Fruit fly (Drosophila melanogaster) whole organism, prepupa: Measurements from ENCODE around the gene srp.

Experiments used
- Blimp-1 ChIP-seq: fragments of 200-800 bp; sonication (Bioruptor generic); optimal IDR thresholded peaks from 3 replicates; lab custom pipeline; 2017; ENCODE audit warnings: missing biosample characterization, missing genetic modification characterization, mild to moderate bottlenecking, moderate library complexity, missing genetic modification reagents
- CG10631 ChIP-seq: fragments of 200-800 bp; sonication (Bioruptor generic); optimal IDR thresholded peaks from 2 replicates; lab custom pipeline; 2016; ENCODE audit warnings: missing biosample characterization, missing genetic modification characterization
- CG10669 ChIP-seq: fragments of 200-800 bp; sonication (Bioruptor generic); optimal IDR thresholded peaks from 3 replicates; lab custom pipeline; 2018; ENCODE audit warnings: missing biosample characterization, mild to moderate bottlenecking, missing genetic modification characterization, moderate library complexity
- CG11294 ChIP-seq: fragments of 200-800 bp; sonication (Bioruptor generic); IDR thresholded peaks from 2 replicates; pipeline ENCODE4 v1.3.6; 2022; ENCODE audit warnings: missing biosample characterization, missing genetic modification characterization
- CG11762 ChIP-seq: fragments of 200-800 bp; sonication (Bioruptor generic); optimal IDR thresholded peaks from 3 replicates; lab custom pipeline; 2016; ENCODE audit warnings: missing biosample characterization, missing genetic modification characterization; ENCODE audit not compliant: insufficient read depth
- CG15336 ChIP-seq: fragments of 200-800 bp; sonication (Bioruptor generic); IDR thresholded peaks from 2 replicates; pipeline ENCODE4 v1.3.6; 2022; ENCODE audit warnings: missing biosample characterization, missing genetic modification characterization
- CG1621 ChIP-seq: fragments of 200-800 bp; sonication (Bioruptor generic); optimal IDR thresholded peaks from 3 replicates; lab custom pipeline; 2018; ENCODE audit warnings: missing biosample characterization, mild to moderate bottlenecking, missing genetic modification characterization
- CG16779 ChIP-seq: fragments of 200-800 bp; sonication (Bioruptor generic); optimal IDR thresholded peaks from 3 replicates; lab custom pipeline; 2017; ENCODE audit warnings: missing biosample characterization, mild to moderate bottlenecking, missing genetic modification characterization
- CG3032 ChIP-seq: fragments of 200-800 bp; optimal IDR thresholded peaks from 2 replicates; lab custom pipeline; 2019; ENCODE audit warnings: missing biosample characterization, mild to moderate bottlenecking, missing genetic modification characterization, moderate library complexity
- CG31627 ChIP-seq: fragments of 200-800 bp; sonication (Bioruptor generic); optimal IDR thresholded peaks from 3 replicates; lab custom pipeline; 2016; ENCODE audit warnings: missing biosample characterization, missing genetic modification characterization
- CG32006 ChIP-seq: fragments of 200-800 bp; sonication (Bioruptor generic); optimal IDR thresholded peaks from 3 replicates; lab custom pipeline; 2017; ENCODE audit warnings: missing biosample characterization, mild to moderate bottlenecking, missing genetic modification characterization
- CG34406 ChIP-seq: fragments of 200-800 bp; sonication (Bioruptor generic); optimal IDR thresholded peaks from 3 replicates; lab custom pipeline; 2016; ENCODE audit warnings: missing biosample characterization, missing genetic modification characterization
- CG3919 ChIP-seq: fragments of 200-800 bp; sonication (Bioruptor generic); optimal IDR thresholded peaks from 3 replicates; lab custom pipeline; 2016; ENCODE audit warnings: missing biosample characterization, missing genetic modification characterization
- CG4318 ChIP-seq: fragments of 200-800 bp; sonication (Bioruptor generic); optimal IDR thresholded peaks from 3 replicates; lab custom pipeline; 2017; ENCODE audit warnings: missing biosample characterization, mild to moderate bottlenecking, missing genetic modification characterization
- CG6163 ChIP-seq: fragments of 200-800 bp; sonication (Bioruptor generic); IDR thresholded peaks from 3 replicates; pipeline ENCODE4 v1.3.6; 2022; ENCODE audit warnings: missing biosample characterization, missing genetic modification characterization
- CG6792 ChIP-seq: fragments of 200-800 bp; sonication (Bioruptor generic); optimal IDR thresholded peaks from 3 replicates; lab custom pipeline; 2016; ENCODE audit warnings: missing biosample characterization, missing genetic modification characterization
- CG6808 ChIP-seq: fragments of 200-800 bp; sonication (Bioruptor generic); optimal IDR thresholded peaks from 3 replicates; lab custom pipeline; 2017; ENCODE audit warnings: missing biosample characterization, missing genetic modification characterization, mild to moderate bottlenecking, moderate library complexity, missing genetic modification reagents
- CG6854 ChIP-seq: fragments of 200-800 bp; sonication (Bioruptor generic); optimal IDR thresholded peaks from 2 replicates; lab custom pipeline; 2017; ENCODE audit warnings: missing biosample characterization, mild to moderate bottlenecking, missing genetic modification characterization
- CG7368 ChIP-seq: fragments of 200-800 bp; sonication (Bioruptor generic); optimal IDR thresholded peaks from 3 replicates; lab custom pipeline; 2016; ENCODE audit warnings: missing biosample characterization, missing genetic modification characterization
- CG8119 ChIP-seq: fragments of 200-800 bp; sonication (Bioruptor generic); IDR thresholded peaks from 3 replicates; pipeline ENCODE4 v1.3.6; 2022; ENCODE audit warnings: missing biosample characterization, missing genetic modification characterization
- CG8319 ChIP-seq: fragments of 200-800 bp; sonication (Bioruptor generic); optimal IDR thresholded peaks from 3 replicates; lab custom pipeline; 2016; ENCODE audit warnings: missing biosample characterization, missing genetic modification characterization
- CG8632 ChIP-seq: fragments of 200-800 bp; sonication (Bioruptor generic); optimal IDR thresholded peaks from 3 replicates; lab custom pipeline; 2016; ENCODE audit warnings: missing biosample characterization, missing genetic modification characterization
- CG9139 ChIP-seq: fragments of 200-800 bp; sonication (Bioruptor generic); optimal IDR thresholded peaks from 3 replicates; lab custom pipeline; 2017; ENCODE audit warnings: missing biosample characterization, mild to moderate bottlenecking, missing genetic modification characterization
- Eip75B ChIP-seq: fragments of 200-800 bp; sonication (Bioruptor generic); optimal IDR thresholded peaks from 3 replicates; lab custom pipeline; 2016; ENCODE audit warnings: missing biosample characterization, missing genetic modification characterization
- Eip93F ChIP-seq: fragments of 200-800 bp; sonication (Bioruptor generic); optimal IDR thresholded peaks from 2 replicates; lab custom pipeline; 2016; ENCODE audit warnings: missing biosample characterization, mild to moderate bottlenecking, missing genetic modification characterization
- Ets21C ChIP-seq: fragments of 200-800 bp; sonication (Bioruptor generic); optimal IDR thresholded peaks from 3 replicates; lab custom pipeline; 2016; ENCODE audit warnings: missing biosample characterization, missing genetic modification characterization
- Ets96B ChIP-seq: fragments of 200-800 bp; optimal IDR thresholded peaks from 2 replicates; lab custom pipeline; 2019; ENCODE audit warnings: missing biosample characterization, mild to moderate bottlenecking, missing genetic modification characterization, moderate library complexity
- Hr38 ChIP-seq: sonication (Bioruptor generic); optimal IDR thresholded peaks from 2 replicates; lab custom pipeline; 2016; ENCODE audit warnings: missing biosample characterization, missing genetic modification characterization
- Hr39 ChIP-seq: fragments of 200-800 bp; sonication (Bioruptor generic); optimal IDR thresholded peaks from 2 replicates; lab custom pipeline; 2016; ENCODE audit warnings: missing biosample characterization, missing genetic modification characterization
- Hr4 ChIP-seq: fragments of 200-800 bp; sonication (Bioruptor generic); optimal IDR thresholded peaks from 3 replicates; lab custom pipeline; 2016; ENCODE audit warnings: missing biosample characterization, missing genetic modification characterization
- Met ChIP-seq: fragments of 200-800 bp; sonication (Bioruptor generic); optimal IDR thresholded peaks from 3 replicates; lab custom pipeline; 2016; ENCODE audit warnings: missing biosample characterization, missing genetic modification characterization
- OdsH ChIP-seq: fragments of 200-800 bp; sonication (Bioruptor generic); optimal IDR thresholded peaks from 3 replicates; lab custom pipeline; 2016; ENCODE audit warnings: missing biosample characterization, missing genetic modification characterization
- Smox ChIP-seq: fragments of 200-800 bp; sonication (Bioruptor generic); optimal IDR thresholded peaks from 3 replicates; lab custom pipeline; 2016; ENCODE audit warnings: missing biosample characterization, missing genetic modification characterization
- Sox102F ChIP-seq: fragments of 200-800 bp; sonication (Bioruptor generic); optimal IDR thresholded peaks from 2 replicates; lab custom pipeline; 2016; ENCODE audit warnings: missing biosample characterization, mild to moderate bottlenecking, missing genetic modification characterization
- Sox14 ChIP-seq: fragments of 200-800 bp; sonication (Bioruptor generic); optimal IDR thresholded peaks from 3 replicates; lab custom pipeline; 2016; ENCODE audit warnings: missing biosample characterization, missing genetic modification characterization
- Sox15 ChIP-seq: fragments of 200-800 bp; sonication (Bioruptor generic); optimal IDR thresholded peaks from 3 replicates; lab custom pipeline; 2016; ENCODE audit warnings: missing biosample characterization, missing genetic modification characterization
- achi ChIP-seq: fragments of 200-800 bp; sonication (Bioruptor generic); optimal IDR thresholded peaks from 3 replicates; lab custom pipeline; 2016; ENCODE audit warnings: missing biosample characterization, missing genetic modification characterization
- cyc ChIP-seq: fragments of 200-800 bp; sonication (Bioruptor generic); optimal IDR thresholded peaks from 3 replicates; lab custom pipeline; 2016; ENCODE audit warnings: missing biosample characterization, missing genetic modification characterization
- dac ChIP-seq: fragments of 200-800 bp; sonication (Bioruptor generic); optimal IDR thresholded peaks from 2 replicates; lab custom pipeline; 2017; ENCODE audit warnings: missing biosample characterization, mild to moderate bottlenecking, missing genetic modification characterization
- dsx ChIP-seq: fragments of 200-800 bp; optimal IDR thresholded peaks from 3 replicates; lab custom pipeline; 2019; ENCODE audit warnings: missing biosample characterization, mild to moderate bottlenecking, missing genetic modification characterization, moderate library complexity; ENCODE audit not compliant: poor library complexity, severe bottlenecking
- eg ChIP-seq: fragments of 200-800 bp; sonication (Bioruptor generic); IDR thresholded peaks from 3 replicates; pipeline ENCODE4 v1.3.6; 2022; ENCODE audit warnings: missing biosample characterization, missing genetic modification characterization
- esn ChIP-seq: fragments of 200-800 bp; sonication (Bioruptor generic); optimal IDR thresholded peaks from 2 replicates; lab custom pipeline; 2016; ENCODE audit warnings: missing biosample characterization, mild to moderate bottlenecking, missing genetic modification characterization, moderate library complexity
- fd85E ChIP-seq: fragments of 200-800 bp; sonication (Bioruptor generic); optimal IDR thresholded peaks from 3 replicates; lab custom pipeline; 2016; ENCODE audit warnings: missing biosample characterization, missing genetic modification characterization
- fkh ChIP-seq: fragments of 200-800 bp; sonication (Bioruptor generic); optimal IDR thresholded peaks from 3 replicates; lab custom pipeline; 2017; ENCODE audit warnings: missing biosample characterization, mild to moderate bottlenecking, missing genetic modification characterization, moderate library complexity
- net ChIP-seq: fragments of 200-800 bp; sonication (Bioruptor generic); optimal IDR thresholded peaks from 3 replicates; lab custom pipeline; 2016; ENCODE audit warnings: missing biosample characterization, missing genetic modification characterization
- pdm3 ChIP-seq: fragments of 200-800 bp; sonication (Bioruptor generic); optimal IDR thresholded peaks from 3 replicates; lab custom pipeline; 2016; ENCODE audit warnings: missing biosample characterization, missing genetic modification characterization
- salr ChIP-seq, 2 experiments: fragments of 200-800 bp; sonication (Bioruptor generic); optimal IDR thresholded peaks; 3 replicates each; lab custom pipeline; 2016 to 2018; ENCODE audit warnings: missing biosample characterization in 2 of 2, missing genetic modification characterization in 2 of 2, mild to moderate bottlenecking in 1 of 2
- spab ChIP-seq: fragments of 200-800 bp; sonication (Bioruptor generic); optimal IDR thresholded peaks from 2 replicates; lab custom pipeline; 2017; ENCODE audit warnings: missing biosample characterization, mild to moderate bottlenecking, missing genetic modification characterization, missing genetic modification reagents
- ss ChIP-seq, 2 experiments: fragments of 200-800 bp; sonication (Bioruptor generic); optimal IDR thresholded peaks; 2 replicates in 1 of 2; 3 replicates in 1 of 2; lab custom pipeline; 2017 to 2018; ENCODE audit warnings: mild to moderate bottlenecking in 2 of 2, missing biosample characterization in 2 of 2, missing genetic modification characterization in 2 of 2, moderate library complexity in 1 of 2
- svp ChIP-seq: fragments of 200-800 bp; sonication (Bioruptor generic); peaks from one replicate; lab custom pipeline; 2016; ENCODE audit warnings: missing biosample characterization, missing genetic modification characterization
- topi ChIP-seq: fragments of 200-800 bp; sonication (Bioruptor generic); optimal IDR thresholded peaks from 3 replicates; lab custom pipeline; 2016; ENCODE audit warnings: missing biosample characterization, missing genetic modification characterization
- vri ChIP-seq: fragments of 200-800 bp; sonication (Bioruptor generic); optimal IDR thresholded peaks from 3 replicates; lab custom pipeline; 2016; ENCODE audit warnings: missing biosample characterization, mild to moderate bottlenecking, missing genetic modification characterization

srp gene

DNA sequence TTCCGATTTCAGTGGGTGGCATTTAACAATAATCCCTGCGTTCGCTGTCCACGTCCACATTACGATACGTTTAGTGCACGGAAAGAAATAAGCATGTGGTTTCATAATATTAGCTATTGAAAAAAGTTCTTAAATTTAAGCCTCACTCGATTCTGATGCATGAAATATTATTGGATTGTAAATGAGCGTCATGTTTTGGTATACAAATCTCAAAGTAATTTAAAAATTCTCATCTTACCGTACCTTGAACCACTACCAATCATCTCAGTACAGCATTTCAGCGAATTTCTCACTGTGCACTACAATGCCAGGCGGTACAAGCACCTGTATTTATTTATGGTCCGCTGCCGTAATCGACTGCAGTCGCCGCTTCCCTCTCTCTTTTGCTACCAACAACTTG lies 11.7 kb upstream of the srp start:
- TF ChIP-seq Smox (peak; percentile 79), CG11762 (GFP tag; lab: Kevin White, UChicago) (peak; percentile 78), CG16779 (peak; percentile 40), CG6854 (GFP tag; lab: Kevin White, UChicago) (no peak), CG6163 (GFP tag; lab: Robert Waterston, UW) (no peak), CG11294 (no peak), CG32006 (GFP tag; lab: Kevin White, UChicago) (peak; percentile 88), esn (peak; percentile 78), achi (peak; percentile 86), topi (peak; percentile 75), salr (GFP tag; optimal IDR thresholded peaks at IDR 0.05; lab: Kevin White, UChicago) (peak; percentile 57 to 87), CG6792 (GFP tag; lab: Kevin White, UChicago) (peak; percentile 80), eg (no peak), pdm3 (GFP tag; lab: Kevin White, UChicago) (peak; percentile 87), CG10669 (GFP tag; lab: Kevin White, UChicago) (no peak), Hr38 (GFP tag; lab: Kevin White, UChicago) (peak; percentile 47), Hr4 (peak; percentile 90), Ets21C (GFP tag; lab: Kevin White, UChicago) (peak; percentile 72), dsx (GFP tag; lab: Kevin White, UChicago) (no peak), vri (GFP tag; lab: Kevin White, UChicago) (peak; percentile 84), fkh (GFP tag; lab: Kevin White, UChicago) (no peak), fd85E (GFP tag; lab: Kevin White, UChicago) (peak; percentile 14), Met (peak; percentile 79), net (GFP tag; lab: Kevin White, UChicago) (peak; percentile 90), Ets96B (tag; lab: Kevin White, UChicago) (peak; percentile 77), Sox102F (GFP tag; lab: Kevin White, UChicago) (peak; percentile 78), Blimp-1 (GFP tag; lab: Kevin White, UChicago) (peak; percentile 29), CG9139 (no peak), Sox15 (GFP tag; lab: Kevin White, UChicago) (peak; percentile 74), CG8319 (peak; percentile 49), spab (GFP tag; lab: Kevin White, UChicago) (peak; percentile 60), CG3032 (tag; lab: Kevin White, UChicago) (peak; percentile 66), Hr39 (GFP tag; lab: Kevin White, UChicago) (peak; percentile 82), Eip93F (GFP tag; lab: Kevin White, UChicago) (no peak), dac (GFP tag; lab: Kevin White, UChicago) (peak; percentile 76), CG34406 (peak; percentile 78), cyc (GFP tag; lab: Kevin White, UChicago) (peak; percentile 73), CG6808 (peak; percentile 61), CG31627 (GFP tag; lab: Kevin White, UChicago) (peak; percentile 84), Eip75B (peak; percentile 79), CG4318 (GFP tag; lab: Kevin White, UChicago) (peak; percentile 75), svp (GFP tag; lab: Kevin White, UChicago) (peak; percentile 55), Sox14 (GFP tag; lab: Kevin White, UChicago) (peak; percentile 83), CG10631 (peak; percentile 74), OdsH (GFP tag; lab: Kevin White, UChicago) (peak; percentile 89), CG8632 (peak; percentile 74), CG15336 (no peak), CG7368 (peak; percentile 59), CG3919 (peak; percentile 83), CG8119 (no peak), CG1621 (no peak), ss (GFP tag; optimal IDR thresholded peaks at IDR 0.05; lab: Kevin White, UChicago) (peak in 1 of 2 experiments; percentile 57)
